Fruit fly (Drosophila melanogaster): ENCODE measurements around the gene Prp6.

Gene Prp6

dm6 chr3L:18870027-18870426 is 35.1 kb upstream of the Prp6 start, which contains the start of gene Blos3 (continued):
- peak; percentile 62 for TF ChIP-seq CG13624 (GFP tag; optimal IDR thresholded peaks at IDR 0.05)
- peak; percentile 51 for TF ChIP-seq CG10979 (tag; optimal IDR thresholded peaks at IDR 0.05)
- TF ChIP-seq CG9876 (GFP tag; optimal IDR thresholded peaks at IDR 0.05): no peak
- TF ChIP-seq Doc2 (GFP tag; IDR thresholded peaks at IDR 0.05): no peak
- TF ChIP-seq Xbp1 (GFP tag; optimal IDR thresholded peaks at IDR 0.05): peak; percentile 61
- peak; percentile 14; the same call in 1 of the 2 replicates for TF ChIP-seq sisA (GFP tag; IDR thresholded peaks at IDR 0.05)
- no peak for TF ChIP-seq CG31224 (GFP tag; IDR thresholded peaks at IDR 0.05)
- peak; percentile 22 for TF ChIP-seq CG12942 (GFP tag; optimal IDR thresholded peaks at IDR 0.05)
- TF ChIP-seq CG10462 (GFP tag; optimal IDR thresholded peaks at IDR 0.05): no peak
- peak; percentile 73 for TF ChIP-seq wek (GFP tag; optimal IDR thresholded peaks at IDR 0.05)
- no peak for TF ChIP-seq en (GFP tag; optimal IDR thresholded peaks at IDR 0.05)
- TF ChIP-seq fd64A (GFP tag; optimal IDR thresholded peaks at IDR 0.05): no peak
- no peak for TF ChIP-seq dmrt99B (tag; optimal IDR thresholded peaks at IDR 0.05)
- TF ChIP-seq CG17802 (tag; optimal IDR thresholded peaks at IDR 0.05): peak; percentile 22
- TF ChIP-seq CG1603 (tag; optimal IDR thresholded peaks at IDR 0.05): no peak
- TF ChIP-seq ind (GFP tag; optimal IDR thresholded peaks at IDR 0.05): peak; percentile 52
- TF ChIP-seq luna (GFP tag; optimal IDR thresholded peaks at IDR 0.05): no peak
- no peak for TF ChIP-seq jigr1 (GFP tag; IDR thresholded peaks at IDR 0.05)
- no peak for TF ChIP-seq Poxn (GFP tag; IDR thresholded peaks at IDR 0.05)
- no peak for TF ChIP-seq CG7271 (tag; optimal IDR thresholded peaks at IDR 0.05)
- TF ChIP-seq CG32767 (GFP tag; IDR thresholded peaks at IDR 0.05): no peak
- TF ChIP-seq danr (GFP tag; IDR thresholded peaks at IDR 0.05): 0 out of 2 replicates have a peak, but pooled peaks have one; percentile 6
- peak; percentile 7 for TF ChIP-seq CHES-1-like (GFP tag; optimal IDR thresholded peaks at IDR 0.05)
- TF ChIP-seq Dref (GFP tag; IDR thresholded peaks at IDR 0.05): no peak
- TF ChIP-seq MBD-R2 (GFP tag; IDR thresholded peaks at IDR 0.05): peak; percentile 61
- TF ChIP-seq esg (GFP tag; conservative IDR thresholded peaks at IDR 0.05): no peak
- no peak for TF ChIP-seq peb (GFP tag; IDR thresholded peaks at IDR 0.05)
- TF ChIP-seq salm (tag; optimal IDR thresholded peaks at IDR 0.05): peak; percentile 6
- TF ChIP-seq p53 (GFP tag; optimal IDR thresholded peaks at IDR 0.05): peak; percentile 4
- TF ChIP-seq nerfin-1 (tag; optimal IDR thresholded peaks at IDR 0.05): peak; percentile 1
- 0 out of 2 replicates have a peak, but pooled peaks have one; percentile 20 for TF ChIP-seq ranshi (GFP tag; IDR thresholded peaks at IDR 0.05)
- peak; percentile 62 for TF ChIP-seq az2 (GFP tag; optimal IDR thresholded peaks at IDR 0.05)
- TF ChIP-seq CG15011 (GFP tag; optimal IDR thresholded peaks at IDR 0.05): no peak
- TF ChIP-seq da (GFP tag; optimal IDR thresholded peaks at IDR 0.05): no peak
- TF ChIP-seq sens (GFP tag): peak; percentile 92
- TF ChIP-seq kay (GFP tag; optimal IDR thresholded peaks at IDR 0.05): no peak
- no peak for TF ChIP-seq eve (GFP tag; optimal IDR thresholded peaks at IDR 0.05)
- no peak for TF ChIP-seq ftz-f1 (GFP tag; optimal IDR thresholded peaks at IDR 0.05)
- TF ChIP-seq pum (GFP tag; optimal IDR thresholded peaks at IDR 0.05): peak; percentile 60
- peak in 1 of 2 experiments; percentile 49 for TF ChIP-seq Pdp1 (GFP tag; optimal IDR thresholded peaks at IDR 0.05)
- peak; percentile 46 for TF ChIP-seq CG13424 (tag; optimal IDR thresholded peaks at IDR 0.05)
- TF ChIP-seq CG1529 (GFP tag; optimal IDR thresholded peaks at IDR 0.05): peak; percentile 73
- TF ChIP-seq cato (GFP tag; optimal IDR thresholded peaks at IDR 0.05; ENCODE audit: borderline replicate concordance): peak; percentile 2
- TF ChIP-seq ap (GFP tag; IDR thresholded peaks at IDR 0.05): 0 out of 2 replicates have a peak, but pooled peaks have one; percentile 7
- peak; percentile 39 for TF ChIP-seq Ssrp (tag; optimal IDR thresholded peaks at IDR 0.05)
- no peak for TF ChIP-seq Hey (tag; optimal IDR thresholded peaks at IDR 0.05)
- TF ChIP-seq exex (tag; optimal IDR thresholded peaks at IDR 0.05): no peak
- TF ChIP-seq slp2 (GFP tag; optimal IDR thresholded peaks at IDR 0.05): peak; percentile 2
- TF ChIP-seq Camta (GFP tag; optimal IDR thresholded peaks at IDR 0.05): peak; percentile 37
- TF ChIP-seq Hsf (GFP tag; optimal IDR thresholded peaks at IDR 0.05): peak; percentile 50
- no peak for TF ChIP-seq CG8765 (GFP tag; IDR thresholded peaks at IDR 0.05)
- TF ChIP-seq eyg (GFP tag; optimal IDR thresholded peaks at IDR 0.05): peak; percentile 21

All from whole organism, embryonic.